Fruit fly (Drosophila melanogaster) whole organism, embryonic: ENCODE results near the gene Cby.

ENCODE experiments used
- ATbp ChIP-seq: fragments of 200-800 bp; sonication (Bioruptor generic); optimal IDR thresholded peaks from 2 replicates; lab custom pipeline; 2017; ENCODE audit warnings: missing biosample characterization, mild to moderate bottlenecking, missing genetic modification characterization, missing genetic modification reagents
- Ada2b ChIP-seq: fragments of 200-800 bp; sonication (Bioruptor generic); IDR thresholded peaks from 2 replicates; pipeline ENCODE4 v1.3.6; 2022; ENCODE audit warnings: missing biosample characterization, missing genetic modification characterization
- Aef1 ChIP-seq: fragments of 200-800 bp; sonication (Bioruptor generic); IDR thresholded peaks from 3 replicates; pipeline ENCODE4 v1.3.6; 2022; ENCODE audit warnings: missing biosample characterization, missing genetic modification characterization
- Atf6 ChIP-seq: fragments of 200-800 bp; sonication (Bioruptor generic); IDR thresholded peaks from 2 replicates; pipeline ENCODE4 v1.3.6; 2022; ENCODE audit warnings: missing biosample characterization, missing genetic modification characterization
- Awh ChIP-seq: fragments of 200-800 bp; sonication (Bioruptor generic); IDR thresholded peaks from 2 replicates; pipeline ENCODE4, ENCODE4 v1.3.6; 2022; ENCODE audit warnings: missing biosample characterization, missing genetic modification characterization
- BEAF-32 ChIP-seq: fragments of 200-800 bp; sonication (Bioruptor generic); optimal IDR thresholded peaks from 3 replicates; lab custom pipeline; 2017; ENCODE audit warnings: missing biosample characterization, missing genetic modification characterization, mild to moderate bottlenecking, moderate library complexity, missing genetic modification reagents
- CG10979 ChIP-seq: fragments of 200-800 bp; sonication (Bioruptor generic); optimal IDR thresholded peaks from 2 replicates; lab custom pipeline; 2018; ENCODE audit warnings: missing biosample characterization, mild to moderate bottlenecking, missing genetic modification characterization, moderate library complexity
- CG11085 ChIP-seq: fragments of 200-800 bp; sonication (Bioruptor generic); IDR thresholded peaks from 2 replicates; pipeline ENCODE4 v1.3.6; 2022; ENCODE audit warnings: missing biosample characterization, missing genetic modification characterization
- CG11093 ChIP-seq: fragments of 200-800 bp; sonication (Bioruptor generic); IDR thresholded peaks from 3 replicates; pipeline ENCODE4 v1.3.6; 2022; ENCODE audit warnings: missing biosample characterization, missing genetic modification characterization
- CG13287 ChIP-seq: fragments of 200-800 bp; sonication (Bioruptor generic); IDR thresholded peaks from 2 replicates; pipeline ENCODE4 v1.3.6; 2022; ENCODE audit warnings: missing biosample characterization, missing genetic modification characterization; ENCODE audit not compliant: partially characterized antibody
- CG15073 ChIP-seq: fragments of 200-800 bp; sonication (Bioruptor generic); optimal IDR thresholded peaks from 2 replicates; lab custom pipeline; 2016; ENCODE audit warnings: missing biosample characterization, missing genetic modification characterization
- CG17829 ChIP-seq: fragments of 200-800 bp; optimal IDR thresholded peaks from 2 replicates; lab custom pipeline; 2019; ENCODE audit warnings: missing biosample characterization, mild to moderate bottlenecking, missing genetic modification characterization, moderate library complexity
- CG18262 ChIP-seq: fragments of 200-800 bp; optimal IDR thresholded peaks from 3 replicates; lab custom pipeline; 2019; ENCODE audit warnings: missing biosample characterization, mild to moderate bottlenecking, missing genetic modification characterization, moderate library complexity
- CG2202 ChIP-seq: fragments of 200-800 bp; sonication (Bioruptor generic); optimal IDR thresholded peaks from 2 replicates; lab custom pipeline; 2018; ENCODE audit warnings: missing biosample characterization, mild to moderate bottlenecking, missing genetic modification characterization
- CG2889 ChIP-seq: fragments of 200-800 bp; sonication (Bioruptor generic); IDR thresholded peaks from 3 replicates; pipeline ENCODE4 v1.3.6; 2022; ENCODE audit warnings: missing biosample characterization, missing genetic modification characterization
- CG4328 ChIP-seq: fragments of 200-800 bp; sonication (Bioruptor generic); optimal IDR thresholded peaks from 3 replicates; lab custom pipeline; 2017; ENCODE audit warnings: missing biosample characterization, missing genetic modification reagents, missing genetic modification characterization
- CG6272 ChIP-seq: fragments of 200-800 bp; sonication (Bioruptor generic); IDR thresholded peaks from 2 replicates; pipeline ENCODE4 v1.3.6; 2022; ENCODE audit warnings: missing biosample characterization, missing genetic modification characterization
- CG7745 ChIP-seq: fragments of 200-800 bp; sonication (Bioruptor generic); optimal IDR thresholded peaks from 2 replicates; lab custom pipeline; 2018; ENCODE audit warnings: missing biosample characterization, mild to moderate bottlenecking, missing genetic modification characterization, moderate library complexity
- CG7987 ChIP-seq: fragments of 200-800 bp; sonication (Bioruptor generic); optimal IDR thresholded peaks from 2 replicates; lab custom pipeline; 2018; ENCODE audit warnings: missing biosample characterization, mild to moderate bottlenecking, missing genetic modification characterization, moderate library complexity
- CG8944 ChIP-seq: fragments of 200-800 bp; sonication (Bioruptor generic); optimal IDR thresholded peaks from 3 replicates; lab custom pipeline; 2016; ENCODE audit warnings: missing biosample characterization, missing genetic modification characterization
- CrebB ChIP-seq: fragments of 200-800 bp; sonication (Bioruptor generic); optimal IDR thresholded peaks from 3 replicates; lab custom pipeline; 2018; ENCODE audit warnings: missing biosample characterization, mild to moderate bottlenecking, missing genetic modification characterization
- D19B ChIP-seq: fragments of 200-800 bp; sonication (Bioruptor generic); optimal IDR thresholded peaks from 2 replicates; lab custom pipeline; 2017; ENCODE audit warnings: missing biosample characterization, mild to moderate bottlenecking, missing genetic modification characterization
- HHEX ChIP-seq: fragments of 200-800 bp; sonication (Bioruptor generic); optimal IDR thresholded peaks from 3 replicates; lab custom pipeline; 2017; ENCODE audit warnings: missing biosample characterization, mild to moderate bottlenecking, missing genetic modification characterization, missing genetic modification reagents
- HLHmδ ChIP-seq: fragments of 200-800 bp; sonication (Bioruptor generic); optimal IDR thresholded peaks from 2 replicates; lab custom pipeline; 2018; ENCODE audit warnings: missing biosample characterization, mild to moderate bottlenecking, missing genetic modification characterization, moderate library complexity
- HmgZ ChIP-seq: fragments of 200-800 bp; sonication (Bioruptor generic); optimal IDR thresholded peaks from 2 replicates; lab custom pipeline; 2018; ENCODE audit warnings: missing biosample characterization, mild to moderate bottlenecking, missing genetic modification characterization
- Hr39 ChIP-seq: fragments of >200 bp; optimal IDR thresholded peaks from 2 replicates; lab custom pipeline; 2017
- Kr ChIP-seq: fragments of 200-800 bp; sonication (Bioruptor generic); optimal IDR thresholded peaks from 2 replicates; lab custom pipeline; 2017; ENCODE audit warnings: missing biosample characterization, mild to moderate bottlenecking, missing genetic modification characterization
- NC2β ChIP-seq: fragments of 200-800 bp; sonication (Bioruptor generic); optimal IDR thresholded peaks from 2 replicates; lab custom pipeline; 2016; ENCODE audit warnings: missing biosample characterization, missing genetic modification characterization
- NK7.1 ChIP-seq: fragments of 200-800 bp; sonication (Bioruptor generic); optimal IDR thresholded peaks from 3 replicates; lab custom pipeline; 2016; ENCODE audit warnings: missing biosample characterization, missing genetic modification characterization
- Nf-YB ChIP-seq: fragments of 200-800 bp; sonication (Bioruptor generic); optimal IDR thresholded peaks from 3 replicates; lab custom pipeline; 2019; ENCODE audit warnings: missing biosample characterization, mild to moderate bottlenecking, missing genetic modification characterization, moderate library complexity
- Nf-YC ChIP-seq: fragments of 200-800 bp; optimal IDR thresholded peaks from 3 replicates; lab custom pipeline; 2019; ENCODE audit warnings: missing biosample characterization, mild to moderate bottlenecking, missing genetic modification characterization, moderate library complexity
- Oaz ChIP-seq: fragments of 200-800 bp; sonication (Bioruptor generic); IDR thresholded peaks from 2 replicates; pipeline ENCODE4 v1.3.6; 2022; ENCODE audit warnings: missing biosample characterization, missing genetic modification characterization
- Opbp ChIP-seq: fragments of 200-800 bp; sonication (Bioruptor generic); IDR thresholded peaks from 3 replicates; pipeline ENCODE4 v1.3.6; 2022; ENCODE audit warnings: missing biosample characterization, missing genetic modification characterization; ENCODE audit not compliant: partially characterized antibody
- Rx ChIP-seq: fragments of 200-800 bp; sonication (Bioruptor generic); IDR thresholded peaks from 2 replicates; pipeline ENCODE4 v1.3.6; 2022; ENCODE audit warnings: missing biosample characterization, missing genetic modification characterization
- Tbp ChIP-seq: fragments of >200 bp; optimal IDR thresholded peaks from 2 replicates; lab custom pipeline; 2018; ENCODE audit warnings: missing biosample characterization, missing genetic modification characterization
- Xbp1 ChIP-seq: fragments of 200-800 bp; sonication (Bioruptor generic); optimal IDR thresholded peaks from 3 replicates; lab custom pipeline; 2016; ENCODE audit warnings: missing biosample characterization, mild to moderate bottlenecking, missing genetic modification characterization
- ac ChIP-seq: fragments of 200-800 bp; sonication (Bioruptor generic); optimal IDR thresholded peaks from 3 replicates; lab custom pipeline; 2017; ENCODE audit warnings: missing biosample characterization, mild to moderate bottlenecking, missing genetic modification characterization
- ara ChIP-seq: fragments of 200-800 bp; sonication (Bioruptor generic); IDR thresholded peaks from 2 replicates; pipeline ENCODE4 v1.3.6; 2022; ENCODE audit warnings: missing biosample characterization, missing genetic modification characterization
- ash1 ChIP-seq: fragments of 200-800 bp; sonication (Bioruptor generic); optimal IDR thresholded peaks from 2 replicates; lab custom pipeline; 2018; ENCODE audit warnings: missing biosample characterization, mild to moderate bottlenecking, missing genetic modification characterization
- bbx ChIP-seq: fragments of 200-800 bp; sonication (Bioruptor generic); IDR thresholded peaks from 2 replicates; pipeline ENCODE4 v1.3.6; 2022; ENCODE audit warnings: missing biosample characterization, missing genetic modification characterization; ENCODE audit not compliant: partially characterized antibody
- chn ChIP-seq: fragments of 200-800 bp; sonication (Bioruptor generic); optimal IDR thresholded peaks from 2 replicates; lab custom pipeline; 2016; ENCODE audit warnings: missing biosample characterization, missing genetic modification characterization
- cwo ChIP-seq: fragments of 200-800 bp; sonication (Bioruptor generic); optimal IDR thresholded peaks from 3 replicates; lab custom pipeline; 2017; ENCODE audit warnings: missing biosample characterization, missing genetic modification characterization, mild to moderate bottlenecking, moderate library complexity, missing genetic modification reagents
- fu2 ChIP-seq: fragments of 200-800 bp; sonication (Bioruptor generic); optimal IDR thresholded peaks from 2 replicates; lab custom pipeline; 2016; ENCODE audit warnings: missing biosample characterization, missing genetic modification characterization
- ind ChIP-seq: fragments of 200-800 bp; sonication (Bioruptor generic); optimal IDR thresholded peaks from 3 replicates; lab custom pipeline; 2016; ENCODE audit warnings: missing biosample characterization, missing genetic modification characterization
- luna ChIP-seq: fragments of 200-800 bp; sonication (Bioruptor generic); optimal IDR thresholded peaks from 2 replicates; lab custom pipeline; 2016; ENCODE audit warnings: missing biosample characterization, missing genetic modification characterization
- nerfin-1 ChIP-seq: fragments of 200-800 bp; sonication (Bioruptor generic); optimal IDR thresholded peaks from 3 replicates; lab custom pipeline; 2019; ENCODE audit warnings: missing biosample characterization, mild to moderate bottlenecking, missing genetic modification characterization, moderate library complexity
- otp ChIP-seq: fragments of 200-800 bp; sonication (Bioruptor generic); IDR thresholded peaks from 3 replicates; pipeline ENCODE4, ENCODE4 v1.3.6; 2022; ENCODE audit warnings: missing biosample characterization, missing genetic modification characterization
- pnt ChIP-seq: fragments of 200-800 bp; sonication (Bioruptor generic); optimal IDR thresholded peaks from 3 replicates; lab custom pipeline; 2016; ENCODE audit warnings: missing biosample characterization, missing genetic modification characterization
- psq ChIP-seq: fragments of 200-800 bp; sonication (Bioruptor generic); optimal IDR thresholded peaks from 2 replicates; lab custom pipeline; 2017; ENCODE audit warnings: missing biosample characterization, missing genetic modification characterization
- pum ChIP-seq: fragments of 200-800 bp; sonication (Bioruptor generic); optimal IDR thresholded peaks from 2 replicates; lab custom pipeline; 2016; ENCODE audit warnings: missing biosample characterization, missing genetic modification characterization
- so ChIP-seq: fragments of 200-800 bp; sonication (Bioruptor generic); IDR thresholded peaks from 3 replicates; pipeline ENCODE4 v1.3.6; 2022; ENCODE audit warnings: missing biosample characterization, missing genetic modification characterization
- trh ChIP-seq: fragments of 200-800 bp; sonication (Bioruptor generic); optimal IDR thresholded peaks from 2 replicates; lab custom pipeline; 2016; ENCODE audit warnings: missing biosample characterization, missing genetic modification characterization
- zf30C ChIP-seq: fragments of 200-800 bp; sonication (Bioruptor generic); optimal IDR thresholded peaks from 3 replicates; lab custom pipeline; 2018; ENCODE audit warnings: missing biosample characterization, mild to moderate bottlenecking, missing genetic modification characterization

Cby gene

DNA sequence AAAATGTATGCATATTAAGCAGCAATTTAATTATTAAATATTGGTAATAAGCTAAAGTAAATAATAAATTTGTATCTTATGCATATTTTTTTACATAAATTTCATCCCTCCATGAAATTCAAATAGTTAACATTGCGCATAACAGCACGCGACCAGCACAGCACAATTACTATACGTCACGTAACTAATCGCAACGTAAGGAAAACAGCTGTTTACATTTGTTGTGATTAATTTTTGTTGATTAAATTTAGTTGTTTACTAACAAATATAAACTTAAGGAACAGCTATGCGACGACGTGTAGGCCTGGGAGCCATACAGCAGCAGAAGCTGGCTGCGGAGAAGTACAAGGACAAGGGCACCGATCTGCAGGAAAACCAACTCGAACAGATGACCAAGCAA is 2.8 kb upstream of the Cby start, which contains the start of gene lsn (continued):
- TF ChIP-seq Atf6 (GFP tag; lab: Robert Waterston, UW) (0 out of 2 replicates have a peak, but pooled peaks have one; percentile 30), psq (no peak), chn (GFP tag; lab: Kevin White, UChicago) (no peak), CG2202 (peak; percentile 51), CG11085 (GFP tag; lab: Robert Waterston, UW) (no peak), CG11093 (no peak), CG15073 (GFP tag; lab: Kevin White, UChicago) (no peak), Aef1 (GFP tag; lab: Robert Waterston, UW) (no peak), CG7745 (no peak), Nf-YC (tag; lab: Kevin White, UChicago) (no peak), HHEX (GFP tag; lab: Kevin White, UChicago) (no peak), ATbp (GFP tag; lab: Kevin White, UChicago) (peak; percentile 37), CG13287 (GFP tag; lab: Robert Waterston, UW) (no peak), nerfin-1 (peak; percentile 20), cwo (GFP tag; lab: Kevin White, UChicago) (no peak), NK7.1 (no peak), zf30C (GFP tag; lab: Kevin White, UChicago) (no peak), CG2889 (GFP tag; lab: Robert Waterston, UW) (no peak), CG17829 (peak; percentile 29), CG7987 (GFP tag; lab: Kevin White, UChicago) (no peak), so (GFP tag; lab: Robert Waterston, UW) (no peak), Kr (GFP tag; lab: Kevin White, UChicago) (no peak), pum (GFP tag; lab: Kevin White, UChicago) (no peak), Nf-YB (GFP tag; lab: Kevin White, UChicago) (peak; percentile 13), CG18262 (tag; lab: Kevin White, UChicago) (no peak), otp (GFP tag; lab: Robert Waterston, UW) (no peak), HmgZ (peak; percentile 55), luna (GFP tag; lab: Kevin White, UChicago) (no peak), Oaz (GFP tag; lab: Robert Waterston, UW) (no peak), Awh (GFP tag; lab: Robert Waterston, UW) (no peak), CG6272 (GFP tag; lab: Robert Waterston, UW) (no peak), Xbp1 (GFP tag; lab: Kevin White, UChicago) (no peak), D19B (GFP tag; lab: Kevin White, UChicago) (no peak), BEAF-32 (GFP tag; lab: Kevin White, UChicago) (peak; percentile 13), pnt (no peak), Opbp (GFP tag; lab: Robert Waterston, UW) (no peak), ash1 (no peak), ind (no peak), HLHmδ (GFP tag; lab: Kevin White, UChicago) (no peak), ara (no peak), CG10979 (tag; lab: Kevin White, UChicago) (no peak), NC2β (GFP tag; lab: Kevin White, UChicago) (no peak), trh (no peak), Ada2b (GFP tag; lab: Robert Waterston, UW) (no peak), CG8944 (no peak), fu2 (GFP tag; lab: Kevin White, UChicago) (no peak), CG4328 (GFP tag; lab: Kevin White, UChicago) (no peak), Tbp (no peak), ac (peak; percentile 13), Rx (GFP tag; lab: Robert Waterston, UW) (no peak), bbx (GFP tag; lab: Robert Waterston, UW) (no peak), CrebB (tag; lab: Kevin White, UChicago) (peak; percentile 35), Hr39 (lab: Kevin White, UChicago) (no peak)
